Worm (Caenorhabditis elegans) whole organism, L4 larva: Measurements from ENCODE around the gene lron-10.

Experiments used
- T26A8.4 ChIP-seq: fragments of 200-800 bp; sonication (Bioruptor generic); IDR thresholded peaks from 2 replicates; pipeline ENCODE4 v1.3.6; 2022; ENCODE audit warnings: missing genetic modification characterization, missing compliant biosample characterization
- Y5F2A.4 ChIP-seq: fragments of 200-800 bp; sonication (Bioruptor generic); optimal IDR thresholded peaks from 2 replicates; lab custom pipeline; 2018; ENCODE audit warnings: mild to moderate bottlenecking, missing genetic modification characterization, missing compliant biosample characterization
- ZK337.2 ChIP-seq: fragments of 200-800 bp; sonication (Bioruptor generic); IDR thresholded peaks from 2 replicates; pipeline ENCODE4 v1.3.6; 2022; ENCODE audit warnings: missing genetic modification reagents, missing genetic modification characterization, missing compliant biosample characterization
- aha-1 ChIP-seq: fragments of 150-350 bp; peaks from one replicate; lab custom pipeline; 2014; ENCODE audit warnings: missing biosample characterization, missing genetic modification characterization
- ceh-20 ChIP-seq: fragments of 200-800 bp; sonication (Bioruptor generic); IDR thresholded peaks from 2 replicates; pipeline ENCODE4 v1.3.6; 2022; ENCODE audit warnings: missing genetic modification reagents, missing genetic modification characterization, missing compliant biosample characterization
- ceh-62 ChIP-seq: sonication (generic microtip); optimal IDR thresholded peaks from 2 replicates; lab custom pipeline; 2017; ENCODE audit warnings: missing biosample characterization, missing genetic modification characterization
- daf-16 ChIP-seq, 3 experiments: sonication (generic microtip); optimal IDR thresholded peaks; 2 replicates each; lab custom pipeline; 2016 to 2017; ENCODE audit warnings: missing genetic modification characterization in 3 of 3, missing genetic modification reagents in 3 of 3, mild to moderate bottlenecking in 2 of 3, missing compliant biosample characterization in 2 of 3, missing biosample characterization in 1 of 3, moderate library complexity in 1 of 3
- dmd-6 ChIP-seq: fragments of 200-800 bp; sonication (Bioruptor generic); IDR thresholded peaks from 2 replicates; pipeline ENCODE4 v1.3.6; 2022; ENCODE audit warnings: missing genetic modification reagents, missing genetic modification characterization, missing compliant biosample characterization
- dpl-1 ChIP-seq: fragments of 150-350 bp; optimal IDR thresholded peaks from 2 replicates; lab custom pipeline; 2014; ENCODE audit warnings: missing biosample characterization, missing genetic modification reagents, missing genetic modification characterization
- dve-1 ChIP-seq: sonication (generic microtip); optimal IDR thresholded peaks from 2 replicates; lab custom pipeline; 2017; ENCODE audit warnings: antibody characterized with exemption, mild to moderate bottlenecking, missing genetic modification characterization, missing compliant biosample characterization; ENCODE audit not compliant: insufficient read depth
- hlh-11 ChIP-seq: fragments of 200-800 bp; sonication (Bioruptor generic); optimal IDR thresholded peaks from 2 replicates; lab custom pipeline; 2018; ENCODE audit warnings: mild to moderate bottlenecking, missing genetic modification characterization, missing compliant biosample characterization
- hlh-30 ChIP-seq: sonication (generic microtip); optimal IDR thresholded peaks from 2 replicates; lab custom pipeline; 2017; ENCODE audit warnings: antibody characterized with exemption, mild to moderate bottlenecking, missing genetic modification characterization, missing compliant biosample characterization; ENCODE audit not compliant: insufficient read depth
- lim-7 ChIP-seq: fragments of 200-800 bp; sonication (Bioruptor generic); IDR thresholded peaks from 2 replicates; pipeline ENCODE4 v1.3.6; 2022; ENCODE audit warnings: missing genetic modification characterization, missing compliant biosample characterization
- lir-3 ChIP-seq: sonication (generic microtip); optimal IDR thresholded peaks from 2 replicates; lab custom pipeline; 2016; ENCODE audit warnings: mild to moderate bottlenecking, missing genetic modification characterization, missing compliant biosample characterization
- lsy-2 ChIP-seq, 2 experiments: fragments of 150-350 bp in 1 of 2; sonication (generic microtip) in 1 of 2; optimal IDR thresholded peaks; 2 replicates each; lab custom pipeline; 2014 to 2017; ENCODE audit warnings: missing biosample characterization in 2 of 2, missing genetic modification characterization in 2 of 2
- madf-5 ChIP-seq, 2 experiments: fragments of 200-800 bp; sonication (Bioruptor generic); IDR thresholded peaks; 2 replicates each; pipeline ENCODE4 v1.3.6; 2022; ENCODE audit warnings: missing compliant biosample characterization in 2 of 2, missing genetic modification characterization in 2 of 2
- mep-1 ChIP-seq: fragments of 150-350 bp; sonication (generic microtip); optimal IDR thresholded peaks from 3 replicates; lab custom pipeline; 2014; ENCODE audit warnings: missing biosample characterization, missing genetic modification characterization
- nhr-102 ChIP-seq: sonication (generic microtip); optimal IDR thresholded peaks from 2 replicates; lab custom pipeline; 2016; ENCODE audit warnings: mild to moderate bottlenecking, missing genetic modification characterization, moderate library complexity, missing compliant biosample characterization
- nhr-11 ChIP-seq: fragments of 150-350 bp; optimal IDR thresholded peaks from 2 replicates; lab custom pipeline; 2014; ENCODE audit warnings: missing biosample characterization, missing genetic modification characterization
- nhr-237 ChIP-seq: sonication (generic microtip); optimal IDR thresholded peaks from 2 replicates; lab custom pipeline; 2017; ENCODE audit warnings: missing biosample characterization, missing genetic modification characterization
- nhr-25 ChIP-seq: sonication (generic microtip); optimal IDR thresholded peaks from 2 replicates; lab custom pipeline; 2017; ENCODE audit warnings: missing genetic modification characterization, mild to moderate bottlenecking, missing compliant biosample characterization, antibody characterized with exemption, moderate library complexity, borderline replicate concordance; ENCODE audit not compliant: insufficient read depth
- nhr-6 ChIP-seq: fragments of 150-350 bp; optimal IDR thresholded peaks from 2 replicates; lab custom pipeline; 2014; ENCODE audit warnings: missing biosample characterization, missing genetic modification characterization
- nhr-76 ChIP-seq: fragments of 150-350 bp; optimal IDR thresholded peaks from 2 replicates; lab custom pipeline; 2014; ENCODE audit warnings: missing biosample characterization, missing genetic modification characterization
- nhr-77 ChIP-seq: fragments of 150-350 bp; optimal IDR thresholded peaks from 2 replicates; lab custom pipeline; 2014; ENCODE audit warnings: missing biosample characterization, missing genetic modification characterization
- set-16 ChIP-seq: fragments of 200-800 bp; sonication (Bioruptor generic); IDR thresholded peaks from 2 replicates; pipeline ENCODE4 v1.3.6; 2022; ENCODE audit warnings: missing genetic modification reagents, missing genetic modification characterization, missing compliant biosample characterization
- snpc-1.2 ChIP-seq: fragments of 200-800 bp; sonication (Bioruptor generic); IDR thresholded peaks from 2 replicates; pipeline ENCODE4 v1.3.6; 2022; ENCODE audit warnings: missing genetic modification reagents, missing genetic modification characterization, missing compliant biosample characterization
- tra-1 ChIP-seq: fragments of 200-800 bp; sonication (Bioruptor generic); IDR thresholded peaks from 2 replicates; pipeline ENCODE4 v1.3.6; 2022; ENCODE audit warnings: missing genetic modification reagents, missing genetic modification characterization, missing compliant biosample characterization
- unc-62 ChIP-seq, 3 experiments: fragments of 150-350 bp in 1 of 3; sonication (generic microtip); optimal IDR thresholded peaks in 2 of 3; peaks in 1 of 3; 1 replicate in 1 of 3; 2 replicates in 2 of 3; lab custom pipeline; 2014 to 2017; ENCODE audit warnings: missing biosample characterization in 3 of 3, missing genetic modification characterization in 3 of 3, missing genetic modification reagents in 3 of 3, missing genotype in 1 of 3
- vab-7 ChIP-seq: fragments of 200-800 bp; sonication (Bioruptor generic); IDR thresholded peaks from 2 replicates; pipeline ENCODE4 v1.3.6; 2022; ENCODE audit warnings: missing genetic modification reagents, missing genetic modification characterization, missing compliant biosample characterization
- ztf-11 ChIP-seq: fragments of 150-350 bp; optimal IDR thresholded peaks from 2 replicates; lab custom pipeline; 2014; ENCODE audit warnings: missing biosample characterization, missing genetic modification characterization

lron-10 gene

DNA sequence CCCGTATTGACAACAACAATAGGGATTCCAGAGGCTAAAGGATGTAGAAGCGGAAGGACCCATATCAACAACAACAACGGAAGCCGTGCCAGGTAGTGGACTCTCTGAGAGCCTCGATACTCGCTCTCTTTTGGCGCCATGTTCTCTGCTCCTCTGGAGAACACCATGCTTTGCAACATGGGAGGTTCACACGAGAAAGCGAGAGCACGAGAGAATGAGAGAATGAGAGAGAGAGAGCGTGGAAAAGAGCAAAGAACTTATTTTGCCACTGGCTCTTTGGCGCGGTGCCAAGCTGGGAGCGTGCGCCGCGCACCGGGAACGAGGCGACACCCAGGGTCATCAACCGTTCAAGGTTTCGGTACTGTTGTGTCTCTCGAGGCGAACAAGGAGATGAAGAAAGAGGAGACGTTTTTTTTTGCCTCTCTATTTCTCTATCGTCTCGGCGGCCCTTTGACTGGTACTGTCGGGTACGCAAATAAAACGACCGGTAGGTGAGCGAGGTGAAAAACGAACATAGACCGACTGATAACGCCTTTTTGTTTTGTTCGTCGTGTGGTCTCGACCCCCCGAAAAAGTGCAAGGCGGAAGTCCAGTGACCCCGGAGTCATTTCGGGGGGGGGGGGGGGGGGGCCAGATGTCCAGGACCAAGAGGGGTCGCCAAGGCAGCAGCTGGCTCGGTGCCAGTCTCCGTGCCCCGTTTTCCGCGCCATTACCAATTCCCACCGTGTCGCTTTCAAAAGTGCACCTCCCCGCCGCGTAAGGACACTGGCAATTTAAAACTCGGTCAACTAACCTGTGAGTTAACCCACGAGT lies 11.6 kb upstream of the lron-10 start, which contains the start of gene Y39A1A.10 (continued):
- TF ChIP-seq hlh-30 (tag; lab: Kevin White, UChicago): peak; percentile 3
- TF ChIP-seq tra-1: no peak
- TF ChIP-seq dmd-6 (GFP tag; lab: Robert Waterston, UW): no peak
- TF ChIP-seq dpl-1 (GFP tag; lab: Kevin White, UChicago): no peak
- no peak for TF ChIP-seq ztf-11 (tag; lab: Kevin White, UChicago)

DNA sequence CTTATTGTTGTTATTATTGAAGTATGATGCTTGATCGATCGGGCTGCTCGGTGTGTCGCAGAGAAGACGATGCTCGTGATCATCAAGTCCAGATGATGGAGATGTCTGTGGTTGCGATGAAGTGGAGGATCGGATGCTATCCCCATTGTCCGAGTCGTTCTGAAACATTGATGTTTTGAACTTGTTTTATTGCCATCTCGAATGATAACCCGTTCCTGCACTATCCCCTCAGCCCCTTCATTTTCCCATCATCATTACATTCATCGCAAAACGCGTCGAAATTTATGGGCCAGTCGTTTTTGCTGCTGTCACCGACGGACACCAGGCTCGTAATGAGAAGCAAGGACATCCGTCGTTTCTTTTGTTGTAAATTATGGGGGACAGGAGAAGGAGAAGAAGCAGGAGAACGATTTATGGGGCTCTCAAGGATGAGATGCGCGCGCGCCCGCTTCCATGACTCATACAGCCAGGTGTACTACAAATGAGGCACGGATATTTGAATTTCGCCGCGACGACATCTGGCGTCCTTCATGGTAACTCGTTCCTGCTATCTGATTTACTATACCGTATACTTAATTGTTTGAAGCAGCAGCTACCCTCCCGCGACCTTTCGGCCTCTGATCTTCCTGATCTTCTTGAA lies 10.8 kb upstream of the lron-10 start:
- TF ChIP-seq aha-1 (tag; lab: Kevin White, UChicago): peak; percentile 53
- TF ChIP-seq daf-16 (GFP tag; optimal IDR thresholded peaks at IDR 0.05; lab: Kevin White, UChicago): no peak
- TF ChIP-seq daf-16 (tag; optimal IDR thresholded peaks at IDR 0.05; lab: Kevin White, UChicago): no peak
- peak in 1 of 2 experiments; percentile 72 for TF ChIP-seq unc-62 (GFP tag; optimal IDR thresholded peaks at IDR 0.05 in 1 of 2; lab: Kevin White, UChicago)
- TF ChIP-seq unc-62 (tag; optimal IDR thresholded peaks at IDR 0.05; lab: Kevin White, UChicago): no peak

DNA sequence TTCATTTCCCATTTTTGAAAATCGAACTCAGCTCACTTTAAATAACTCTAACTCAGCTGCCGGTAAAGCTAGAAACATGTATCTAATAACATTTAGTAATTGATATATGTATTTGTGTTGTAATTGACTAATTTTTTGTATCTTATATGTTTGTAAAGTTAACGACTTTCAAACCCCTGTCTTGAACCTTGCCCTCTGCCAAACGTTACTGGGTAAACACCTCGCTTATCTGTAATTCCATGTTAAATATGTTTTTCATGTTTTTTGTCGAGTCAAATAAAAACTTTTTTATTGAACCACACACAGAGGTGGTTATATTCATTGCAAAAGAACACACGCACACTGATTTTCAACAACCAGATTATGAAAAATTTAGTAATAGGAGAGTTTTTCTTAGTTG lies 8.6 kb upstream of the lron-10 start:
- TF ChIP-seq nhr-237 (tag; lab: Kevin White, UChicago): no peak
- TF ChIP-seq ZK337.2: no peak
- peak in 1 of 2 experiments; percentile 35 for TF ChIP-seq lsy-2 (tag; optimal IDR thresholded peaks at IDR 0.05; lab: Kevin White, UChicago)
- TF ChIP-seq daf-16 (GFP tag; optimal IDR thresholded peaks at IDR 0.05; lab: Kevin White, UChicago): no peak
- TF ChIP-seq daf-16 (tag; optimal IDR thresholded peaks at IDR 0.05; lab: Kevin White, UChicago): peak; percentile 92
- peak; percentile 12 for TF ChIP-seq hlh-11
- TF ChIP-seq lim-7 (GFP tag; lab: Robert Waterston, UW): no peak
- TF ChIP-seq nhr-25: peak; percentile 22
- no peak for TF ChIP-seq T26A8.4 (GFP tag; lab: Robert Waterston, UW)
- peak; percentile 4 for TF ChIP-seq nhr-77 (tag; lab: Kevin White, UChicago)
- TF ChIP-seq dve-1 (tag; lab: Kevin White, UChicago): peak; percentile 19
- TF ChIP-seq aha-1 (tag; lab: Kevin White, UChicago): peak; percentile 68
- no peak for TF ChIP-seq set-16 (GFP tag; lab: Robert Waterston, UW)

DNA sequence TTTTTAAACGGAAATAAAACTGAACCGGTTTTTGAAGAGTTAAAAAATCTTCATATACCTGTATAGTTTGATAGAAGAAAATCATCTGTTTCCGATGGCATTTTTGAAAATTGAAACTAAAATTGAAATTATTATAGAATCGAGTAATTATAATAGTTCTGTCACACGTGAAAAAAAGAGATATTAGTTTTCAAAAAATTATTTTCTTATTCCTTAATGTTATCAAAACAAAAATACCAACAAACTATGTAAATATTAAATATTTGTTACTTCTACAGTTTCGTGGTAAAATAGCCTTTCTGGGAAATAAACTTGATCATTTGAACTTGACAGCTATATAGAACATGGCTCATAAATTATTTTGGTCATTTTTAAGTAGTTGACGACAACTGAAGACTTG lies 7.9 kb upstream of the lron-10 start, which contains the start of gene swt-4:
TSS of gene swt-4 (minus strand) at position 101 of the 400 bp plus-strand sequence.
- TF ChIP-seq madf-5 (GFP tag; IDR thresholded peaks at IDR 0.05; lab: Robert Waterston, UW): no peak
- TF ChIP-seq snpc-1.2 (GFP tag; lab: Robert Waterston, UW): no peak
- no peak for TF ChIP-seq set-16 (GFP tag; lab: Robert Waterston, UW)
- TF ChIP-seq nhr-76 (tag; lab: Kevin White, UChicago): no peak
- TF ChIP-seq nhr-102 (tag; lab: Kevin White, UChicago): no peak
- no peak for TF ChIP-seq mep-1 (tag; lab: Kevin White, UChicago)
- no peak for TF ChIP-seq ceh-20 (GFP tag; lab: Robert Waterston, UW)
- no peak for TF ChIP-seq nhr-6 (tag; lab: Kevin White, UChicago)
- TF ChIP-seq nhr-11 (tag; lab: Kevin White, UChicago): no peak
- TF ChIP-seq ceh-62 (tag; lab: Kevin White, UChicago): no peak
- no peak for TF ChIP-seq vab-7 (GFP tag; lab: Robert Waterston, UW)
- TF ChIP-seq dmd-6 (GFP tag; lab: Robert Waterston, UW): no peak
- no peak for TF ChIP-seq lir-3 (tag; lab: Kevin White, UChicago)
- TF ChIP-seq Y5F2A.4 (GFP tag; lab: Kevin White, UChicago): no peak
